Worm (Caenorhabditis elegans): ENCODE measurements around the gene srj-57.

srj-57 gene

ce11 chrV:2821618-2822272 lies 33.6 kb downstream of the srj-57 start, which contains the start of gene srh-36:
Gene srh-36 (minus strand): TSS chrV:2821668.
- no peak for TF ChIP-seq egl-18 (GFP tag; IDR thresholded peaks at IDR 0.05)
- TF ChIP-seq madf-10 (tag; optimal IDR thresholded peaks at IDR 0.05) = no peak
- TF ChIP-seq zfh-2 (GFP tag; conservative IDR thresholded peaks at IDR 0.05) = peak; percentile 81
- TF ChIP-seq bed-2 (GFP tag; IDR thresholded peaks at IDR 0.05) = no peak
- no peak for TF ChIP-seq Y56A3A.18 (GFP tag; IDR thresholded peaks at IDR 0.05)
- TF ChIP-seq snpc-4 (GFP tag; optimal IDR thresholded peaks at IDR 0.05) = no peak
- TF ChIP-seq snpc-4 (tag; optimal IDR thresholded peaks at IDR 0.05) = peak in 1 of 4 experiments; percentile 53
- 0 out of 2 replicates have a peak, but pooled peaks have one; percentile 56 for TF ChIP-seq ztf-28 (GFP tag; IDR thresholded peaks at IDR 0.05)
- TF ChIP-seq nfyb-1 (GFP tag; IDR thresholded peaks at IDR 0.05) = peak; percentile 53; the same call in 1 of the 2 replicates

- no peak for TF ChIP-seq T26A5.8 (tag; optimal IDR thresholded peaks at IDR 0.05)
- TF ChIP-seq B0261.1 (tag; optimal IDR thresholded peaks at IDR 0.05) = no peak
- TF ChIP-seq ztf-18 (tag; optimal IDR thresholded peaks at IDR 0.05) = no peak
- no peak for TF ChIP-seq snpc-3.4 (tag; optimal IDR thresholded peaks at IDR 0.05)
- no peak for TF ChIP-seq lin-35 (GFP tag; optimal IDR thresholded peaks at IDR 0.05)
- TF ChIP-seq nhr-120 (GFP tag; IDR thresholded peaks at IDR 0.05) = no peak
- TF ChIP-seq mcd-1 (GFP tag; IDR thresholded peaks at IDR 0.05) = no peak
Measured at ce11 chrV:2818117-2818516, 37.3 kb downstream of the srj-57 start, which contains the start of gene srt-34. Gene srt-34 (minus strand): TSS chrV:2818217.

ce11 chrV:2815956-2816355 lies 39.4 kb downstream of the srj-57 start, which contains the start of gene F54E2.5:
Gene F54E2.5 (minus strand): TSS chrV:2816056.
- no peak for TF ChIP-seq rpc-1 (optimal IDR thresholded peaks at IDR 0.05)
- no peak for TF ChIP-seq rpc-1 (tag; optimal IDR thresholded peaks at IDR 0.05)
- no peak for TF ChIP-seq F10E7.11 (tag; optimal IDR thresholded peaks at IDR 0.05)
- TF ChIP-seq die-1 (tag; optimal IDR thresholded peaks at IDR 0.05) = no peak
- TF ChIP-seq lin-35 (GFP tag; optimal IDR thresholded peaks at IDR 0.05) = no peak
- no peak for TF ChIP-seq sea-2 (GFP tag; IDR thresholded peaks at IDR 0.05)
- TF ChIP-seq pha-4 (tag; optimal IDR thresholded peaks at IDR 0.05) = no peak
- no peak for TF ChIP-seq let-526 (GFP tag; IDR thresholded peaks at IDR 0.05)
- no peak for TF ChIP-seq K11D2.4 (GFP tag; IDR thresholded peaks at IDR 0.05)
- TF ChIP-seq ccch-3 (GFP tag; optimal IDR thresholded peaks at IDR 0.05) = no peak
- no peak for TF ChIP-seq let-607 (tag; optimal IDR thresholded peaks at IDR 0.05)
- TF ChIP-seq efl-1 (GFP tag; optimal IDR thresholded peaks at IDR 0.05) = no peak
- TF ChIP-seq F37B4.10 (GFP tag; IDR thresholded peaks at IDR 0.05) = no peak
- no peak for TF ChIP-seq dpff-1 (tag; optimal IDR thresholded peaks at IDR 0.05)
- no peak for TF ChIP-seq F52B5.7 (tag; optimal IDR thresholded peaks at IDR 0.05)
- no peak for TF ChIP-seq F57A8.1 (GFP tag; optimal IDR thresholded peaks at IDR 0.05)
- no peak for TF ChIP-seq hsf-1 (GFP tag; IDR thresholded peaks at IDR 0.05)

ce11 chrV:2813856-2814255 lies 41.5 kb downstream of the srj-57 start, which contains the start of gene F54E2.9:
Gene F54E2.9 (minus strand): TSS chrV:2813987.
- no peak for TF ChIP-seq mel-28 (tag; optimal IDR thresholded peaks at IDR 0.05; ENCODE audit: borderline replicate concordance)

- TF ChIP-seq cebp-1 (GFP tag; IDR thresholded peaks at IDR 0.05) (peak; percentile 87), cebp-1 (tag; optimal IDR thresholded peaks at IDR 0.05) (no peak), nhr-80 (tag; optimal IDR thresholded peaks at IDR 0.05) (peak; percentile 82), madf-6 (GFP tag; IDR thresholded peaks at IDR 0.05) (no peak), rpc-1 (optimal IDR thresholded peaks at IDR 0.05) (no peak), rpc-1 (tag; optimal IDR thresholded peaks at IDR 0.05) (no peak)
Measured at ce11 chrV:2810164-2810563, 45.2 kb downstream of the srj-57 start, which contains the start of gene F54E2.1. Gene F54E2.1 (plus strand): TSS chrV:2810398.

Measured in whole organism, young adult.